Worm (Caenorhabditis elegans) whole organism, late embryonic: ENCODE data around the gene lin-26.

ENCODE experiments used
- gmeb-2 ChIP-seq: sonication (generic microtip); optimal IDR thresholded peaks from 2 replicates; lab custom pipeline; 2016; ENCODE audit warnings: missing genetic modification characterization, inconsistent platforms, missing compliant biosample characterization
- pag-3 ChIP-seq: sonication (generic microtip); optimal IDR thresholded peaks from 2 replicates; lab custom pipeline; 2016; ENCODE audit warnings: missing compliant biosample characterization, missing genetic modification characterization, borderline replicate concordance
- pha-4 ChIP-seq: fragments of 150-350 bp; optimal IDR thresholded peaks from 2 replicates; lab custom pipeline; 2018; ENCODE audit warnings: missing biosample characterization, missing genetic modification reagents, missing genetic modification characterization
- ref-2 ChIP-seq: sonication (generic microtip); optimal IDR thresholded peaks from 2 replicates; lab custom pipeline; 2016; ENCODE audit warnings: missing genetic modification characterization, missing compliant biosample characterization
- rnt-1 ChIP-seq: sonication (generic microtip); optimal IDR thresholded peaks from 2 replicates; lab custom pipeline; 2016; ENCODE audit warnings: missing genetic modification characterization, missing compliant biosample characterization

- TF ChIP-seq gmeb-2 (no peak), rnt-1 (no peak), pha-4 (no peak), ref-2 (tag; lab: Kevin White, UChicago) (no peak), pag-3 (tag; lab: Kevin White, UChicago) (no peak)
These were observed 15.2 kb downstream of the lin-26 start for ce11 chrII:7697156-7697555.
